Fruit fly (Drosophila melanogaster) whole organism, wandering third instar larva: ENCODE data around the gene CG15042.

Experiments
- Abd-B ChIP-seq: fragments of >200 bp; optimal IDR thresholded peaks from 2 replicates; lab custom pipeline; 2017; ENCODE audit warnings: missing biosample characterization, missing genetic modification characterization
- CG32264 ChIP-seq: fragments of 200-800 bp; sonication (Bioruptor generic); optimal IDR thresholded peaks from 2 replicates; lab custom pipeline; 2016; ENCODE audit warnings: missing biosample characterization, missing genetic modification characterization
- CG9705 ChIP-seq: fragments of 200-800 bp; sonication (Bioruptor generic); optimal IDR thresholded peaks from 2 replicates; lab custom pipeline; 2018; ENCODE audit warnings: missing biosample characterization, mild to moderate bottlenecking, missing genetic modification characterization
- CrebA ChIP-seq: fragments of 200-800 bp; sonication (Bioruptor generic); optimal IDR thresholded peaks from 2 replicates; lab custom pipeline; 2016; ENCODE audit warnings: missing biosample characterization, mild to moderate bottlenecking, missing genetic modification characterization, borderline replicate concordance
- Dfd ChIP-seq: fragments of >200 bp; optimal IDR thresholded peaks from 2 replicates; lab custom pipeline; 2017; ENCODE audit warnings: missing biosample characterization, missing genetic modification characterization
- Dif ChIP-seq: fragments of 200-275, 200-300 bp; sonication (Bioruptor generic); optimal IDR thresholded peaks from 2 replicates; lab custom pipeline; 2018; ENCODE audit warnings: missing biosample characterization, missing genetic modification characterization; ENCODE audit not compliant: partially characterized antibody
- GATAd ChIP-seq: sonication (Bioruptor generic); optimal IDR thresholded peaks from 2 replicates; lab custom pipeline; 2016; ENCODE audit warnings: missing biosample characterization, missing genetic modification characterization
- HLH106 ChIP-seq: fragments of 200-800 bp; optimal IDR thresholded peaks from 3 replicates; lab custom pipeline; 2019; ENCODE audit warnings: missing biosample characterization, mild to moderate bottlenecking, missing genetic modification characterization, moderate library complexity
- Hnf4 ChIP-seq: fragments of 200-800 bp; sonication (Bioruptor generic); optimal IDR thresholded peaks from 2 replicates; lab custom pipeline; 2016; ENCODE audit warnings: missing biosample characterization, mild to moderate bottlenecking, missing genetic modification characterization
- Hr78 ChIP-seq: fragments of >200 bp; optimal IDR thresholded peaks from 2 replicates; lab custom pipeline; 2017; ENCODE audit warnings: missing biosample characterization, missing genetic modification characterization
- Hr83 ChIP-seq: fragments of 200-300 bp; sonication (Bioruptor generic); optimal IDR thresholded peaks from 2 replicates; lab custom pipeline; 2016; ENCODE audit warnings: missing biosample characterization, mild to moderate bottlenecking, missing genetic modification characterization, moderate library complexity; ENCODE audit not compliant: poor library complexity, severe bottlenecking
- Jra ChIP-seq: sonication (Bioruptor generic); optimal IDR thresholded peaks from 2 replicates; lab custom pipeline; 2016; ENCODE audit warnings: missing biosample characterization, missing genetic modification characterization
- Mio ChIP-seq: sonication (Bioruptor generic); optimal IDR thresholded peaks from 2 replicates; lab custom pipeline; 2016; ENCODE audit warnings: missing biosample characterization, missing genetic modification characterization
- Myc ChIP-seq: fragments of >200 bp; optimal IDR thresholded peaks from 2 replicates; lab custom pipeline; 2017
- N ChIP-seq: fragments of >200 bp; optimal IDR thresholded peaks from 2 replicates; lab custom pipeline; 2018; ENCODE audit warnings: missing biosample characterization, missing external identifiers, missing genetic modification characterization
- OdsH ChIP-seq: fragments of 200-800 bp; sonication (Bioruptor generic); optimal IDR thresholded peaks from 2 replicates; lab custom pipeline; 2016; ENCODE audit warnings: missing biosample characterization, mild to moderate bottlenecking, missing genetic modification characterization
- Rel ChIP-seq, 2 experiments: fragments of 200-800 bp; sonication (Bioruptor generic) in 1 of 2; optimal IDR thresholded peaks; 2 replicates in 1 of 2; 3 replicates in 1 of 2; lab custom pipeline; 2016 to 2019; ENCODE audit warnings: mild to moderate bottlenecking in 2 of 2, missing biosample characterization in 2 of 2, missing genetic modification characterization in 2 of 2, moderate library complexity in 1 of 2
- Sp1 ChIP-seq: fragments of 200-800 bp; sonication (Bioruptor generic); optimal IDR thresholded peaks from 3 replicates; lab custom pipeline; 2019; ENCODE audit warnings: missing biosample characterization, mild to moderate bottlenecking, missing genetic modification characterization, moderate library complexity
- Vsx2 ChIP-seq: fragments of 200-300, 225-300 bp; sonication (Bioruptor generic); optimal IDR thresholded peaks from 2 replicates; lab custom pipeline; 2018; ENCODE audit warnings: missing biosample characterization, missing genetic modification characterization; ENCODE audit not compliant: partially characterized antibody
- br ChIP-seq: fragments of 200-800 bp; sonication (Bioruptor generic); optimal IDR thresholded peaks from 2 replicates; lab custom pipeline; 2016; ENCODE audit warnings: missing biosample characterization, missing genetic modification characterization
- brk ChIP-seq: fragments of 200-800 bp; sonication (Bioruptor generic); optimal IDR thresholded peaks from 2 replicates; lab custom pipeline; 2016; ENCODE audit warnings: missing biosample characterization, mild to moderate bottlenecking, missing genetic modification characterization
- dl ChIP-seq, 2 experiments: fragments of 175-275, 200-275 bp in 1 of 2; fragments of 200-275 bp in 1 of 2; sonication (Bioruptor generic); optimal IDR thresholded peaks; lab custom pipeline; 2018; ENCODE audit warnings: mild to moderate bottlenecking in 2 of 2, missing biosample characterization in 2 of 2, missing genetic modification characterization in 2 of 2, moderate library complexity in 2 of 2; ENCODE audit not compliant: partially characterized antibody in 2 of 2, insufficient read depth in 1 of 2
- dmrt93B ChIP-seq: fragments of 200-800 bp; sonication (Bioruptor generic); optimal IDR thresholded peaks from 2 replicates; lab custom pipeline; 2018; ENCODE audit warnings: missing biosample characterization, mild to moderate bottlenecking, missing genetic modification characterization
- dsf ChIP-seq: sonication (Bioruptor generic); optimal IDR thresholded peaks from 2 replicates; lab custom pipeline; 2016; ENCODE audit warnings: missing biosample characterization, missing genetic modification characterization, borderline replicate concordance
- ey ChIP-seq: fragments of 200-800 bp; sonication (Bioruptor generic); optimal IDR thresholded peaks from 2 replicates; lab custom pipeline; 2016; ENCODE audit warnings: missing biosample characterization, missing genetic modification characterization
- foxo ChIP-seq, 2 experiments: fragments of 200-800 bp; sonication (Bioruptor generic); optimal IDR thresholded peaks; 2 replicates in 1 of 2; 3 replicates in 1 of 2; lab custom pipeline; 2016 to 2017; ENCODE audit warnings: missing biosample characterization in 2 of 2, missing genetic modification characterization in 2 of 2
- fru ChIP-seq: fragments of 200-800 bp; sonication (Bioruptor generic); optimal IDR thresholded peaks from 3 replicates; lab custom pipeline; 2016; ENCODE audit warnings: missing biosample characterization, mild to moderate bottlenecking, missing genetic modification characterization
- h ChIP-seq: fragments of 200-800 bp; sonication (Bioruptor generic); optimal IDR thresholded peaks from 3 replicates; lab custom pipeline; 2016; ENCODE audit warnings: missing biosample characterization, mild to moderate bottlenecking, missing genetic modification characterization
- jim ChIP-seq: fragments of 175-275, 200-325 bp; sonication (Bioruptor generic); optimal IDR thresholded peaks from 2 replicates; lab custom pipeline; 2016; ENCODE audit warnings: missing biosample characterization, mild to moderate bottlenecking, missing genetic modification characterization
- lola ChIP-seq: fragments of >200 bp; optimal IDR thresholded peaks from 2 replicates; lab custom pipeline; 2017; ENCODE audit warnings: missing biosample characterization, missing genetic modification characterization
- pan ChIP-seq: fragments of >200 bp; optimal IDR thresholded peaks from 2 replicates; lab custom pipeline; 2017
- psq ChIP-seq: fragments of 200-800 bp; sonication (Bioruptor generic); optimal IDR thresholded peaks from 3 replicates; lab custom pipeline; 2017; ENCODE audit warnings: missing biosample characterization, mild to moderate bottlenecking, missing genetic modification characterization, moderate library complexity
- rgr ChIP-seq: fragments of 200-800 bp; sonication (Bioruptor generic); optimal IDR thresholded peaks from 3 replicates; lab custom pipeline; 2016; ENCODE audit warnings: missing biosample characterization, mild to moderate bottlenecking, missing genetic modification characterization
- sage ChIP-seq: fragments of 200-800 bp; sonication (Bioruptor generic); optimal IDR thresholded peaks from 2 replicates; lab custom pipeline; 2016; ENCODE audit warnings: missing biosample characterization, mild to moderate bottlenecking, missing genetic modification characterization
- sv ChIP-seq: fragments of 200-800 bp; sonication (Bioruptor generic); optimal IDR thresholded peaks from 3 replicates; lab custom pipeline; 2016; ENCODE audit warnings: missing biosample characterization, missing genetic modification characterization
- tai ChIP-seq: sonication (Bioruptor generic); optimal IDR thresholded peaks from 2 replicates; lab custom pipeline; 2016; ENCODE audit warnings: missing biosample characterization, missing genetic modification characterization
- usp ChIP-seq: fragments of >200 bp; optimal IDR thresholded peaks from 2 replicates; lab custom pipeline; 2017; ENCODE audit warnings: missing biosample characterization, missing genetic modification characterization
- woc ChIP-seq: sonication (Bioruptor generic); optimal IDR thresholded peaks from 2 replicates; lab custom pipeline; 2016; ENCODE audit warnings: missing biosample characterization, mild to moderate bottlenecking, missing genetic modification characterization

The CG15042 gene

DNA sequence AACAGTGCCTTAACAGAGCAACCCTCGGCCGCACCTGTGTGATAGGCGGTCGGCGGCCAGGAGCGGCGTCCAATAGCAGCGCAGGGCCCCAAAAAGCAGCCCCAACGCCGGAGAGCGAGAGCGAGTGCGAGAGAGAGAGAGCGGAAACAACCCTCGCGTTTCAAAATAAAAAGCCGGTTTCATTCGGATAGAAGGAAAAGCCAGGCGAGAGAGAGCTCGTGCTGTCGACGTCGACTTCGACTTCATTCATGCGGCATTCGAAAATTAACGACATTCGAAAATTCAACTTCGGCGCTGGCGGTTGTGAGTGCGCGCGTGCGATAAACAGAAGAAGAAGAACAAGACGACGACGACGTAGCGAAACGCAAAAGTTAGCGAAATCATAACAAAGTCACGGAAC is 6.3 kb upstream of the CG15042 start:
- no peak for TF ChIP-seq psq
- TF ChIP-seq Dif (GFP tag; lab: Kevin White, UChicago): peak; percentile 84
- TF ChIP-seq Dfd (GFP tag; lab: Kevin White, UChicago): no peak
- peak; percentile 50 for TF ChIP-seq Vsx2 (GFP tag; lab: Kevin White, UChicago)
- TF ChIP-seq dl (GFP tag; optimal IDR thresholded peaks at IDR 0.05; lab: Kevin White, UChicago; ENCODE audit: insufficient read depth in 1 of 2, partially characterized antibody in 2 of 2): peak; percentile 63 to 72

DNA sequence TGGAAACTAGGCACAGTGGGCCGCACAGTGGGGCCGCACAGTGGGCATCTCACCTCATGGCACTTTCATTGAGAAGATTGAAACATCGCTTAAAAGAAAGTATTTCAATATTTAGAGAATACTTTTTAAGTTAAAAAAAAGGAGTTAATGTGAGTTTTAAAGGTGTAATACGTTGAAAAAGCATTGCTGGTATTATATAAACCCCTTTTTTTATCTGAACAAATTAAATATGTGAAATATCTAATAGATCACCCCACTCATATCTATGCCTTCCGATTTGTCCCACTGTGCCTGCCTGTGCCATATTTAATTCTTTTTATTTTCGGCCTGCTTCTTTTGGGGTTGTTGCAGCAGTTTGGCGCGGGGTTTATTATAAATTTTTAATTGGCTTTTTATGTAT is 5.2 kb upstream of the CG15042 start:
- TF ChIP-seq sage: no peak
- no peak for TF ChIP-seq lola (GFP tag; lab: Kevin White, UChicago)
- TF ChIP-seq dmrt93B (GFP tag; lab: Kevin White, UChicago): no peak
- TF ChIP-seq Mio (GFP tag; lab: Kevin White, UChicago): no peak
- TF ChIP-seq CrebA (GFP tag; lab: Kevin White, UChicago): no peak
- TF ChIP-seq sv: no peak
- TF ChIP-seq pan (lab: Kevin White, UChicago): no peak
- TF ChIP-seq woc: no peak
- TF ChIP-seq usp (GFP tag; lab: Kevin White, UChicago): no peak
- TF ChIP-seq Dfd (GFP tag; lab: Kevin White, UChicago): no peak
- no peak for TF ChIP-seq br (GFP tag; lab: Kevin White, UChicago)
- no peak for TF ChIP-seq CG32264 (GFP tag; lab: Kevin White, UChicago)
- TF ChIP-seq Sp1: peak; percentile 28
- TF ChIP-seq Hr83 (GFP tag; lab: Kevin White, UChicago): no peak
- no peak for TF ChIP-seq brk (GFP tag; lab: Kevin White, UChicago)
- TF ChIP-seq GATAd: no peak
- TF ChIP-seq Abd-B (GFP tag; lab: Kevin White, UChicago): no peak
- peak; percentile 20 for TF ChIP-seq OdsH (GFP tag; lab: Kevin White, UChicago)
- no peak for TF ChIP-seq tai (GFP tag; lab: Kevin White, UChicago)
- no peak for TF ChIP-seq Myc (lab: Kevin White, UChicago)
- TF ChIP-seq N (GFP tag; lab: Kevin White, UChicago): no peak
- TF ChIP-seq rgr (GFP tag; lab: Kevin White, UChicago): peak; percentile 40
- TF ChIP-seq Hnf4: no peak
- TF ChIP-seq Rel (GFP tag; optimal IDR thresholded peaks at IDR 0.05; lab: Kevin White, UChicago): no peak
- no peak for TF ChIP-seq Rel (tag; optimal IDR thresholded peaks at IDR 0.05; lab: Kevin White, UChicago)
- TF ChIP-seq dl (GFP tag; optimal IDR thresholded peaks at IDR 0.05; lab: Kevin White, UChicago; ENCODE audit: insufficient read depth in 1 of 2, partially characterized antibody in 2 of 2): no peak
- TF ChIP-seq h (GFP tag; lab: Kevin White, UChicago): peak; percentile 15
- TF ChIP-seq HLH106: peak; percentile 19
- peak in 1 of 2 experiments; percentile 31 for TF ChIP-seq foxo (GFP tag; optimal IDR thresholded peaks at IDR 0.05; lab: Kevin White, UChicago)
- TF ChIP-seq Jra: no peak
- TF ChIP-seq Hr78 (GFP tag; lab: Kevin White, UChicago): no peak
- TF ChIP-seq ey (GFP tag; lab: Kevin White, UChicago): peak; percentile 32
- peak; percentile 31 for TF ChIP-seq fru
- TF ChIP-seq CG9705 (GFP tag; lab: Kevin White, UChicago): no peak
- no peak for TF ChIP-seq Vsx2 (GFP tag; lab: Kevin White, UChicago)
- TF ChIP-seq dsf (GFP tag; lab: Kevin White, UChicago): no peak
- no peak for TF ChIP-seq jim (GFP tag; lab: Kevin White, UChicago)
- TF ChIP-seq Dif (GFP tag; lab: Kevin White, UChicago): no peak
- peak; percentile 2 for TF ChIP-seq psq
- TF ChIP-seq, all 38 proteins: peak for 9
